Fruit fly (Drosophila melanogaster): ENCODE results near the gene Tnpo-SR.

dm6 chr2L:2732139-2732830 is 27.4 kb upstream of the Tnpo-SR start:
- no peak for TF ChIP-seq CG8478 (optimal IDR thresholded peaks at IDR 0.05)
- TF ChIP-seq usp (GFP tag; optimal IDR thresholded peaks at IDR 0.05): no peak
- TF ChIP-seq EcR (GFP tag; optimal IDR thresholded peaks at IDR 0.05): no peak

Data from whole organism.